Fruit fly (Drosophila melanogaster) ovary, adult (tissue): Measurements from ENCODE around the gene CG14420.

ENCODE experiments used
- CG17801 ChIP-seq: fragments of 200-800 bp; optimal IDR thresholded peaks from 2 replicates; lab custom pipeline; 2019; ENCODE audit warnings: missing biosample characterization, mild to moderate bottlenecking, missing genetic modification characterization, moderate library complexity; ENCODE audit not compliant: partially characterized antibody

The CG14420 gene

dm6 chrX:2938556-2938955 lies at the start of gene CG14420:
Gene CG14420, plus strand, starts transcription at chrX:2938856.
- TF ChIP-seq CG17801 (GFP tag; lab: Kevin White, UChicago), result no peak

- TF ChIP-seq CG17801 (GFP tag; lab: Kevin White, UChicago), result no peak
Measured at dm6 chrX:2890468-2890867, 48.2 kb upstream of the CG14420 start, which contains the start of gene CG3526. Gene CG3526, plus strand, starts transcription at chrX:2890768.

- TF ChIP-seq CG17801 (GFP tag; lab: Kevin White, UChicago), result no peak
Measured at dm6 chrX:2907105-2907694, 31.5 kb upstream of the CG14420 start.

dm6 chrX:2912581-2912980 lies 26.1 kb upstream of the CG14420 start:
- no peak for TF ChIP-seq CG17801 (GFP tag; lab: Kevin White, UChicago)

dm6 chrX:2914091-2914490 lies 24.6 kb upstream of the CG14420 start:
- TF ChIP-seq CG17801 (GFP tag; lab: Kevin White, UChicago), result no peak

dm6 chrX:2915108-2915507 lies 23.5 kb upstream of the CG14420 start:
- TF ChIP-seq CG17801 (GFP tag; lab: Kevin White, UChicago), result no peak

dm6 chrX:2918551-2918950 lies 20.1 kb upstream of the CG14420 start:
- no peak for TF ChIP-seq CG17801 (GFP tag; lab: Kevin White, UChicago)

- no peak for TF ChIP-seq CG17801 (GFP tag; lab: Kevin White, UChicago)
Measured at dm6 chrX:2919742-2920141, 18.9 kb upstream of the CG14420 start, which contains the start of gene CG3588. Gene CG3588, plus strand, starts transcription at chrX:2919770.

dm6 chrX:2927158-2927557 lies 11.5 kb upstream of the CG14420 start, which contains the start of gene CG14424:
Gene CG14424, minus strand, starts transcription at chrX:2927258.
- TF ChIP-seq CG17801 (GFP tag; lab: Kevin White, UChicago), result no peak

dm6 chrX:2929496-2929895 lies 9.2 kb upstream of the CG14420 start, which contains the start of gene CG32793:
Gene CG32793, plus strand, starts transcription at chrX:2929796.
- TF ChIP-seq CG17801 (GFP tag; lab: Kevin White, UChicago), result no peak

- TF ChIP-seq CG17801 (GFP tag; lab: Kevin White, UChicago), result no peak
Measured at dm6 chrX:2934827-2935226, 3.8 kb upstream of the CG14420 start, which contains the start of gene CG3592. Gene CG3592, plus strand, starts transcription at chrX:2935127.

- TF ChIP-seq CG17801 (GFP tag; lab: Kevin White, UChicago), result no peak
Measured at dm6 chrX:2936727-2937126, 1.9 kb upstream of the CG14420 start, which contains the start of gene CG3598. Gene CG3598, plus strand, starts transcription at chrX:2937027.

- no peak for TF ChIP-seq CG17801 (GFP tag; lab: Kevin White, UChicago)
Measured at dm6 chrX:2941108-2941507, 2.5 kb downstream of the CG14420 start, which contains the start of gene CG14421. Gene CG14421, plus strand, starts transcription at chrX:2941408.

dm6 chrX:2943086-2943485 lies 4.4 kb downstream of the CG14420 start, which contains the start of gene CG14422:
Gene CG14422, plus strand, starts transcription at chrX:2943386.
- no peak for TF ChIP-seq CG17801 (GFP tag; lab: Kevin White, UChicago)

- no peak for TF ChIP-seq CG17801 (GFP tag; lab: Kevin White, UChicago)
Measured at dm6 chrX:2945103-2945502, 6.4 kb downstream of the CG14420 start, which contains the start of gene CG14423. Gene CG14423, plus strand, starts transcription at chrX:2945403.

dm6 chrX:2946794-2947193 lies 8.1 kb downstream of the CG14420 start, which contains the start of gene CG17959:
Gene CG17959, plus strand, starts transcription at chrX:2947094.
- no peak for TF ChIP-seq CG17801 (GFP tag; lab: Kevin White, UChicago)
